Fruit fly (Drosophila melanogaster) whole organism, prepupa: Measurements from ENCODE around the gene Miga.
A peak's percentile ranks its signal among the peaks of the same experiment; 100 is the strongest.

Experiments
- Blimp-1 ChIP-seq: fragments of 200-800 bp; sonication (Bioruptor generic); optimal IDR thresholded peaks from 3 replicates; lab custom pipeline; 2017; ENCODE audit warnings: missing biosample characterization, missing genetic modification characterization, mild to moderate bottlenecking, moderate library complexity, missing genetic modification reagents
- CG10631 ChIP-seq: fragments of 200-800 bp; sonication (Bioruptor generic); optimal IDR thresholded peaks from 2 replicates; lab custom pipeline; 2016; ENCODE audit warnings: missing biosample characterization, missing genetic modification characterization
- CG11762 ChIP-seq: fragments of 200-800 bp; sonication (Bioruptor generic); optimal IDR thresholded peaks from 3 replicates; lab custom pipeline; 2016; ENCODE audit warnings: missing biosample characterization, missing genetic modification characterization; ENCODE audit not compliant: insufficient read depth
- CG15336 ChIP-seq: fragments of 200-800 bp; sonication (Bioruptor generic); IDR thresholded peaks from 2 replicates; pipeline ENCODE4 v1.3.6; 2022; ENCODE audit warnings: missing biosample characterization, missing genetic modification characterization
- CG3032 ChIP-seq: fragments of 200-800 bp; optimal IDR thresholded peaks from 2 replicates; lab custom pipeline; 2019; ENCODE audit warnings: missing biosample characterization, mild to moderate bottlenecking, missing genetic modification characterization, moderate library complexity
- CG31627 ChIP-seq: fragments of 200-800 bp; sonication (Bioruptor generic); optimal IDR thresholded peaks from 3 replicates; lab custom pipeline; 2016; ENCODE audit warnings: missing biosample characterization, missing genetic modification characterization
- CG32006 ChIP-seq: fragments of 200-800 bp; sonication (Bioruptor generic); optimal IDR thresholded peaks from 3 replicates; lab custom pipeline; 2017; ENCODE audit warnings: missing biosample characterization, mild to moderate bottlenecking, missing genetic modification characterization
- CG34406 ChIP-seq: fragments of 200-800 bp; sonication (Bioruptor generic); optimal IDR thresholded peaks from 3 replicates; lab custom pipeline; 2016; ENCODE audit warnings: missing biosample characterization, missing genetic modification characterization
- CG3919 ChIP-seq: fragments of 200-800 bp; sonication (Bioruptor generic); optimal IDR thresholded peaks from 3 replicates; lab custom pipeline; 2016; ENCODE audit warnings: missing biosample characterization, missing genetic modification characterization
- CG6163 ChIP-seq: fragments of 200-800 bp; sonication (Bioruptor generic); IDR thresholded peaks from 3 replicates; pipeline ENCODE4 v1.3.6; 2022; ENCODE audit warnings: missing biosample characterization, missing genetic modification characterization
- CG6276 ChIP-seq: fragments of 200-800 bp; sonication (Bioruptor generic); optimal IDR thresholded peaks from 2 replicates; lab custom pipeline; 2017; ENCODE audit warnings: missing biosample characterization, mild to moderate bottlenecking, missing genetic modification characterization
- CG6792 ChIP-seq: fragments of 200-800 bp; sonication (Bioruptor generic); optimal IDR thresholded peaks from 3 replicates; lab custom pipeline; 2016; ENCODE audit warnings: missing biosample characterization, missing genetic modification characterization
- CG6808 ChIP-seq: fragments of 200-800 bp; sonication (Bioruptor generic); optimal IDR thresholded peaks from 3 replicates; lab custom pipeline; 2017; ENCODE audit warnings: missing biosample characterization, missing genetic modification characterization, mild to moderate bottlenecking, moderate library complexity, missing genetic modification reagents
- CG6854 ChIP-seq: fragments of 200-800 bp; sonication (Bioruptor generic); optimal IDR thresholded peaks from 2 replicates; lab custom pipeline; 2017; ENCODE audit warnings: missing biosample characterization, mild to moderate bottlenecking, missing genetic modification characterization
- CG7368 ChIP-seq: fragments of 200-800 bp; sonication (Bioruptor generic); optimal IDR thresholded peaks from 3 replicates; lab custom pipeline; 2016; ENCODE audit warnings: missing biosample characterization, missing genetic modification characterization
- CG8119 ChIP-seq: fragments of 200-800 bp; sonication (Bioruptor generic); IDR thresholded peaks from 3 replicates; pipeline ENCODE4 v1.3.6; 2022; ENCODE audit warnings: missing biosample characterization, missing genetic modification characterization
- CG8319 ChIP-seq: fragments of 200-800 bp; sonication (Bioruptor generic); optimal IDR thresholded peaks from 3 replicates; lab custom pipeline; 2016; ENCODE audit warnings: missing biosample characterization, missing genetic modification characterization
- CG8632 ChIP-seq: fragments of 200-800 bp; sonication (Bioruptor generic); optimal IDR thresholded peaks from 3 replicates; lab custom pipeline; 2016; ENCODE audit warnings: missing biosample characterization, missing genetic modification characterization
- CG9139 ChIP-seq: fragments of 200-800 bp; sonication (Bioruptor generic); optimal IDR thresholded peaks from 3 replicates; lab custom pipeline; 2017; ENCODE audit warnings: missing biosample characterization, mild to moderate bottlenecking, missing genetic modification characterization
- Eip75B ChIP-seq: fragments of 200-800 bp; sonication (Bioruptor generic); optimal IDR thresholded peaks from 3 replicates; lab custom pipeline; 2016; ENCODE audit warnings: missing biosample characterization, missing genetic modification characterization
- Eip78C ChIP-seq: fragments of 200-800 bp; sonication (Bioruptor generic); peaks from one replicate; lab custom pipeline; 2016; ENCODE audit warnings: missing biosample characterization, missing genetic modification characterization
- Eip93F ChIP-seq: fragments of 200-800 bp; sonication (Bioruptor generic); optimal IDR thresholded peaks from 2 replicates; lab custom pipeline; 2016; ENCODE audit warnings: missing biosample characterization, mild to moderate bottlenecking, missing genetic modification characterization
- Ets96B ChIP-seq: fragments of 200-800 bp; optimal IDR thresholded peaks from 2 replicates; lab custom pipeline; 2019; ENCODE audit warnings: missing biosample characterization, mild to moderate bottlenecking, missing genetic modification characterization, moderate library complexity
- Hr39 ChIP-seq: fragments of 200-800 bp; sonication (Bioruptor generic); optimal IDR thresholded peaks from 2 replicates; lab custom pipeline; 2016; ENCODE audit warnings: missing biosample characterization, missing genetic modification characterization
- Met ChIP-seq: fragments of 200-800 bp; sonication (Bioruptor generic); optimal IDR thresholded peaks from 3 replicates; lab custom pipeline; 2016; ENCODE audit warnings: missing biosample characterization, missing genetic modification characterization
- OdsH ChIP-seq: fragments of 200-800 bp; sonication (Bioruptor generic); optimal IDR thresholded peaks from 3 replicates; lab custom pipeline; 2016; ENCODE audit warnings: missing biosample characterization, missing genetic modification characterization
- Sox14 ChIP-seq: fragments of 200-800 bp; sonication (Bioruptor generic); optimal IDR thresholded peaks from 3 replicates; lab custom pipeline; 2016; ENCODE audit warnings: missing biosample characterization, missing genetic modification characterization
- acj6 ChIP-seq: fragments of 200-800 bp; sonication (Bioruptor generic); optimal IDR thresholded peaks from 3 replicates; lab custom pipeline; 2016; ENCODE audit warnings: missing biosample characterization, missing genetic modification characterization
- cyc ChIP-seq: fragments of 200-800 bp; sonication (Bioruptor generic); optimal IDR thresholded peaks from 3 replicates; lab custom pipeline; 2016; ENCODE audit warnings: missing biosample characterization, missing genetic modification characterization
- dac ChIP-seq: fragments of 200-800 bp; sonication (Bioruptor generic); optimal IDR thresholded peaks from 2 replicates; lab custom pipeline; 2017; ENCODE audit warnings: missing biosample characterization, mild to moderate bottlenecking, missing genetic modification characterization
- esn ChIP-seq: fragments of 200-800 bp; sonication (Bioruptor generic); optimal IDR thresholded peaks from 2 replicates; lab custom pipeline; 2016; ENCODE audit warnings: missing biosample characterization, mild to moderate bottlenecking, missing genetic modification characterization, moderate library complexity
- fd59A ChIP-seq: fragments of 200-800 bp; sonication (Bioruptor generic); optimal IDR thresholded peaks from 2 replicates; lab custom pipeline; 2017; ENCODE audit warnings: missing biosample characterization, mild to moderate bottlenecking, missing genetic modification characterization, missing genetic modification reagents
- fd85E ChIP-seq: fragments of 200-800 bp; sonication (Bioruptor generic); optimal IDR thresholded peaks from 3 replicates; lab custom pipeline; 2016; ENCODE audit warnings: missing biosample characterization, missing genetic modification characterization
- fkh ChIP-seq: fragments of 200-800 bp; sonication (Bioruptor generic); optimal IDR thresholded peaks from 3 replicates; lab custom pipeline; 2017; ENCODE audit warnings: missing biosample characterization, mild to moderate bottlenecking, missing genetic modification characterization, moderate library complexity
- lz ChIP-seq: fragments of 200-800 bp; sonication (Bioruptor generic); optimal IDR thresholded peaks from 3 replicates; lab custom pipeline; 2016; ENCODE audit warnings: missing biosample characterization, missing genetic modification characterization
- net ChIP-seq: fragments of 200-800 bp; sonication (Bioruptor generic); optimal IDR thresholded peaks from 3 replicates; lab custom pipeline; 2016; ENCODE audit warnings: missing biosample characterization, missing genetic modification characterization
- pdm3 ChIP-seq: fragments of 200-800 bp; sonication (Bioruptor generic); optimal IDR thresholded peaks from 3 replicates; lab custom pipeline; 2016; ENCODE audit warnings: missing biosample characterization, missing genetic modification characterization
- spab ChIP-seq: fragments of 200-800 bp; sonication (Bioruptor generic); optimal IDR thresholded peaks from 2 replicates; lab custom pipeline; 2017; ENCODE audit warnings: missing biosample characterization, mild to moderate bottlenecking, missing genetic modification characterization, missing genetic modification reagents
- ss ChIP-seq, 2 experiments: fragments of 200-800 bp; sonication (Bioruptor generic); optimal IDR thresholded peaks; 2 replicates in 1 of 2; 3 replicates in 1 of 2; lab custom pipeline; 2017 to 2018; ENCODE audit warnings: mild to moderate bottlenecking in 2 of 2, missing biosample characterization in 2 of 2, missing genetic modification characterization in 2 of 2, moderate library complexity in 1 of 2
- topi ChIP-seq: fragments of 200-800 bp; sonication (Bioruptor generic); optimal IDR thresholded peaks from 3 replicates; lab custom pipeline; 2016; ENCODE audit warnings: missing biosample characterization, missing genetic modification characterization
- vri ChIP-seq: fragments of 200-800 bp; sonication (Bioruptor generic); optimal IDR thresholded peaks from 3 replicates; lab custom pipeline; 2016; ENCODE audit warnings: missing biosample characterization, mild to moderate bottlenecking, missing genetic modification characterization

Miga gene

DNA sequence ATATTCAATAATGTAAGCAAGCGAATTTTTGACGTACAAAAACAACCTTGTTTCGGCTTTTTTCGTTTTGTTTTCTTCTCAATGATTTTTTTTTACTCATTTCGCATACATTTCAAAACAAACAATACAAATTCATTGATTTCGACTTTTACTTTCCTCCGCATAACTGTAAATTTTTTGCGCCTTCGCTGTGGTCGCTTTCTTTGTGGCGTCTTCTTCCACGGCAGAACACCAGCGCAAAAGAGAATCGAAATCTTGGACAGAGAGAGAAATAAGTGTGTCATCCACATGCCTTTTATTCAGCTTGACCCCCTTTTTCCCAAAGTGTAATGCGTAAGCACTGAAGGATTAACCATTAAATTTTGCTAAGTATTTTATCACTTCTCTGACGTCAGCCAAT lies 23.3 kb downstream of the Miga start:
- no peak for TF ChIP-seq spab (GFP tag; lab: Kevin White, UChicago)
- TF ChIP-seq Eip75B (GFP tag; lab: Kevin White, UChicago): peak; percentile 31
- TF ChIP-seq Hr39 (GFP tag; lab: Kevin White, UChicago): peak; percentile 0
- TF ChIP-seq CG6276: no peak
- peak; percentile 3 for TF ChIP-seq vri (GFP tag; lab: Kevin White, UChicago)
- peak; percentile 6 for TF ChIP-seq CG31627 (GFP tag; lab: Kevin White, UChicago)
- TF ChIP-seq topi: peak; percentile 18
- peak; percentile 17 for TF ChIP-seq cyc
- no peak for TF ChIP-seq Eip93F (GFP tag; lab: Kevin White, UChicago)
- peak; percentile 22 for TF ChIP-seq Met
- TF ChIP-seq acj6 (GFP tag; lab: Kevin White, UChicago): peak; percentile 5
- peak; percentile 3 for TF ChIP-seq CG3919 (GFP tag; lab: Kevin White, UChicago)
- no peak for TF ChIP-seq CG6808
- TF ChIP-seq CG8119 (GFP tag; lab: Robert Waterston, UW): no peak
- TF ChIP-seq esn (GFP tag; lab: Kevin White, UChicago): peak; percentile 45
- peak; percentile 23 for TF ChIP-seq OdsH (GFP tag; lab: Kevin White, UChicago)
- peak; percentile 51 for TF ChIP-seq Eip78C (GFP tag; lab: Kevin White, UChicago)
- TF ChIP-seq CG32006 (GFP tag; lab: Kevin White, UChicago): peak; percentile 10
- no peak for TF ChIP-seq CG6792
- no peak for TF ChIP-seq CG10631 (GFP tag; lab: Kevin White, UChicago)
- no peak for TF ChIP-seq CG3032 (tag; lab: Kevin White, UChicago)
- peak; percentile 9 for TF ChIP-seq pdm3
- TF ChIP-seq Blimp-1: peak; percentile 78
- no peak for TF ChIP-seq CG8319 (GFP tag; lab: Kevin White, UChicago)

DNA sequence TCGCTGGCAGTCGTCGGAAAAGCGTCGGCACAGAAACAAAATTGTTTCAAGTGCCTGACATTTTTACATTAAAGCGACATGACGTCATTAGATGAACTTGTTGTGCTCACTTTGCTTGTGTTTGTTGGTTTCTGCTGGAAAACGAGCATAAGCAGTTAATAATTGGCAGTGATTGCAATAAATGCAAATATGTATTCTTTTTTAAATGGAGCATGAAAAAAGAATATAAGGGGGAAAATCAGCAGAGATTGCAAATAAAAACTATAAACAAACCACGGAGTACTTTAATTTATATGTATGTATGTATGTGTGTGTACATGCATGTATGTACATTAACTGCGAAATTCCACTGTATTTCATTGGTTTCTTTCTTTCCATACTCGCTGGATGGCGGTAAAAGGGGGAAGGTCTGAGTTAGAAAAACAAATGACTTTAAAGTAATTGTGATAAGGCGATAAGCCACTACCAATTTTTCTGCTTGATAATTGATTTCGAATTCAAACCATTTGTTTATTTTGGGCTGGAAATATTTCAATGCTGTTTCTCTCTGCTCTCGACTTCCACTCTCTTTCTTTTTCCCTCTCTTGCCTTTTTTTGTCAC lies 24.0 kb downstream of the Miga start:
- TF ChIP-seq CG6792 (no peak), topi (no peak), lz (GFP tag; lab: Kevin White, UChicago) (no peak), CG34406 (GFP tag; lab: Kevin White, UChicago) (no peak), CG7368 (no peak), CG6808 (no peak), fd85E (GFP tag; lab: Kevin White, UChicago) (no peak), CG11762 (no peak), fd59A (GFP tag; lab: Kevin White, UChicago) (no peak), CG32006 (GFP tag; lab: Kevin White, UChicago) (no peak), CG31627 (GFP tag; lab: Kevin White, UChicago) (no peak), Eip93F (GFP tag; lab: Kevin White, UChicago) (no peak), CG6854 (GFP tag; lab: Kevin White, UChicago) (no peak), vri (GFP tag; lab: Kevin White, UChicago) (no peak), acj6 (GFP tag; lab: Kevin White, UChicago) (no peak)

DNA sequence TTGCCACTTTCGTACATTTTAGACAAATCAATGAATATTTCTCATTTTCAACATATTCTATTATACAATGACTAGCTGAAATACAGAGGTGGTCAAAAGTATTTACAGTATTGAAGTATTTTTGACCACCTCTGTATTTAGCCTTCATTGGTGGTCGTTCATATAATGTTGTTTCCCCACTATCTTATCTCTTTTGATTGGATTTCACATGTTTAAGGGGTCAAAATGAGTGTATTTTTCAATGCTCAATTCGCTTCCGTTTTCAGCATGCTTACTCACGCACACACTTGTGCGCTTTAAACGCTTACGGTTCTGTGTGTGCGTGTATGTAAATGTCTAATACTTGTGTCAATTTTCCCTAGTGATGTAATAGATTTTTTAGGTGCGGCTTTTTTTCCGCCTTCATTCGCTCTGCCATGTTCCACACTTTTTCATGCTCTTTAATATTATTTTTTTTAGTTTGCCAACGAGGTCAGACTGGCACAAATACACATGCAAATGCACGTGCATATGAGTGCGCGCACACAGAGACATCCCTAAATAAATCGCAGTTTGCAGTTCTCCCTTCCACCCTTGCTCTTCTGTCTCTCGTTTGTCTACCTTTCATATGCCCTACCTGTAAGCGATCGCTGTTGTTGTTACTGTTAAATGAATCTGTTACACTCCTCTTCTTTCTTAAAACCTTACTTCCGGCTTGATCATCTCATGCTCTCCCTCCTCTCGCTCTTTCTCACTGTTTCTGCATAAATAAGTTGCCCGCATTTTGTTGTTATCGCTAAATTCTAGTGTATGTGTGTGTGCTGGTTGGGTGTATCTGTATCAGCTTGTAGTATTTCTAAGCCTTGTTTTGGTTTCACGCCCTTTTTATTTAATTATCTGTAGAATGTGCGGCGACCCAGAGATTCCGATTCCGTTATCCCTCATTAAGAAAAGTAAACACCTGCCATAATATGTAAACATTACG lies 25.1 kb downstream of the Miga start:
- TF ChIP-seq net (no peak), CG6276 (peak; percentile 8), Met (no peak), CG34406 (GFP tag; lab: Kevin White, UChicago) (no peak), CG15336 (0 out of 2 replicates have a peak, but pooled peaks have one; percentile 10), CG8632 (GFP tag; lab: Kevin White, UChicago) (no peak), acj6 (GFP tag; lab: Kevin White, UChicago) (no peak), CG6792 (no peak), CG10631 (GFP tag; lab: Kevin White, UChicago) (no peak), esn (GFP tag; lab: Kevin White, UChicago) (no peak), Eip93F (GFP tag; lab: Kevin White, UChicago) (no peak), dac (no peak), CG6854 (GFP tag; lab: Kevin White, UChicago) (no peak), CG11762 (no peak), vri (GFP tag; lab: Kevin White, UChicago) (peak; percentile 15), CG6163 (GFP tag; lab: Robert Waterston, UW) (peak; percentile 45; the same call in 2 of the 3 replicates), CG3919 (GFP tag; lab: Kevin White, UChicago) (no peak), OdsH (GFP tag; lab: Kevin White, UChicago) (no peak), CG9139 (GFP tag; lab: Kevin White, UChicago) (no peak), CG6808 (no peak), spab (GFP tag; lab: Kevin White, UChicago) (no peak), Eip75B (GFP tag; lab: Kevin White, UChicago) (no peak), topi (no peak), Ets96B (tag; lab: Kevin White, UChicago) (no peak), fkh (GFP tag; lab: Kevin White, UChicago) (peak; percentile 30), Hr39 (GFP tag; lab: Kevin White, UChicago) (no peak), ss (GFP tag; optimal IDR thresholded peaks at IDR 0.05; lab: Kevin White, UChicago) (peak; percentile 12 to 28), Sox14 (GFP tag; lab: Kevin White, UChicago) (no peak), pdm3 (no peak)
